Fruit fly (Drosophila melanogaster) whole organism, wandering third instar larva: ENCODE measurements around the gene tacc.

Source experiments
- brk ChIP-seq: fragments of 200-800 bp; sonication (Bioruptor generic); optimal IDR thresholded peaks from 2 replicates; lab custom pipeline; 2016; ENCODE audit warnings: missing biosample characterization, mild to moderate bottlenecking, missing genetic modification characterization
- dsf ChIP-seq: sonication (Bioruptor generic); optimal IDR thresholded peaks from 2 replicates; lab custom pipeline; 2016; ENCODE audit warnings: missing biosample characterization, missing genetic modification characterization, borderline replicate concordance

DNA sequence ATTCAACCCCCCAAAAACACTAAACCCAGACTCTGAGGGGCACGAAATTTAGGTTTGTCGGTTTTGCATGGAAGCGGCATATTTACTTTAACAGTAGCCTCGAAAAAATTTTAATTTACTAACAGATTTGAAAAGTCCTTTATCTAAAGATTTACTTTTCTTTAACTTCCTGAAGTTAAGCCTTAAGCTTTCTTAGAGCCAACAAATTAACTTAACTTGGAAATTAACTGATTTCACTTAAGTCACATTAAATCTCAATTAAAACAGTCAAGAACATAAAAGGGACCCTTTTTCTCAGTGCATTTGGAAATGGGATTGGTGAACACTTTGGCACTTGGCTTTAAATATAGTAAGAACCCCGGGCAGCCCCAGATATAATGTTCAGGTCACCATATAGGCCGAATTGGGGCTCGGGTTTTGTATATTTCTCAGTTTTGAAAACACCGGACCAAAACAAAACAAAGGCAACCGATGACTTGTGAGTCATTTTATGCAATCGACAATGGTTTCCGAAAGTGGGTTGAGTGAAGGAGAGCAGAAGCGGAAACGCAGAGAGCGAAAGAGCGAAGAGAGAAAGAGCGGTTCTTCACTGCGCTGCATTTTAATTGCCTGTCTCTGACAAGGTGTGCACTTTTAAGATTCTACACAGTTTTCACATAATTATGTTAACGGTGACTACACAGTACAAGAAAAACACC is 10.2 kb downstream of the tacc start:
- TF ChIP-seq dsf (GFP tag; lab: Kevin White, UChicago) (no peak), brk (GFP tag; lab: Kevin White, UChicago) (no peak)
